Fruit fly (Drosophila melanogaster): ENCODE measurements around the gene Hsp60A.
"Not testable (repeated sequence)": the region's sequence is repeated elsewhere in the genome, so short reads cannot be mapped to it uniquely, and the experiment has no call there.

DNA sequence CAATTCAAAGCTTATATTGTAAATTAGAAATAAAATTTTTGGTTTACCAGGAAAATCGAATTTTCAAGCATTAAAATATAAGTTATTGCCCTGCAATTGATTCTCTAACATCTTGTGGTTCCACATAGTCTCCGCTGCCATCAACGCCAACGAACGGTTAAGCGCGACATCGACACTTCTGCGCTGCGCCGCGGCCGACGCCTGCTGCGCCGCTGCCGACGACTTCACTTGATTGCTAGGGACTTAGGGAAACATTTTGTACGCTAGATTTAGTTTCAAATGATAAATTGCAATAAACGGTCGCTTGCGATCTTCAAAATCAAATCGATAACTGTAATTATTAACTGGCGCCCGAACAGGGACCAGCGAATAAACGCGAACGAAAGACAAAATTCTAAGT lies 12.3 kb upstream of the Hsp60A start, which contains the start of gene CG42249:
- TF ChIP-seq cg (GFP tag; optimal IDR thresholded peaks at IDR 0.05); Atf3 (GFP tag; optimal IDR thresholded peaks at IDR 0.05); nerfin-2 (GFP tag; IDR thresholded peaks at IDR 0.05; ENCODE audit: partially characterized antibody); dati (GFP tag; IDR thresholded peaks at IDR 0.05); CG43689 (GFP tag; IDR thresholded peaks at IDR 0.05); Hr78 (GFP tag; optimal IDR thresholded peaks at IDR 0.05); Dp (GFP tag; optimal IDR thresholded peaks at IDR 0.05); Gsc (GFP tag; IDR thresholded peaks at IDR 0.05); CG2202 (tag; optimal IDR thresholded peaks at IDR 0.05); CG30020 (tag; optimal IDR thresholded peaks at IDR 0.05); pan (optimal IDR thresholded peaks at IDR 0.05); pan (GFP tag; optimal IDR thresholded peaks at IDR 0.05 in 1 of 2, IDR thresholded peaks at IDR 0.05 in 1 of 2); CG10979 (tag; optimal IDR thresholded peaks at IDR 0.05): not testable (repeated sequence)
